Worm (Caenorhabditis elegans) whole organism, L4/young adult: ENCODE results near the gene unc-61.
"Not testable (repeated sequence)": the region's sequence is repeated elsewhere in the genome, so short reads cannot be mapped to it uniquely, and the experiment has no call there.

Source experiments
- W03F9.2 ChIP-seq: fragments of 150-350 bp; optimal IDR thresholded peaks from 2 replicates; lab custom pipeline; 2014; ENCODE audit warnings: missing biosample characterization, missing genetic modification characterization
- dao-5 ChIP-seq: sonication (generic microtip); optimal IDR thresholded peaks from 2 replicates; lab custom pipeline; 2016; ENCODE audit warnings: missing genotype, missing genetic modification characterization, moderate library complexity, missing compliant biosample characterization

DNA sequence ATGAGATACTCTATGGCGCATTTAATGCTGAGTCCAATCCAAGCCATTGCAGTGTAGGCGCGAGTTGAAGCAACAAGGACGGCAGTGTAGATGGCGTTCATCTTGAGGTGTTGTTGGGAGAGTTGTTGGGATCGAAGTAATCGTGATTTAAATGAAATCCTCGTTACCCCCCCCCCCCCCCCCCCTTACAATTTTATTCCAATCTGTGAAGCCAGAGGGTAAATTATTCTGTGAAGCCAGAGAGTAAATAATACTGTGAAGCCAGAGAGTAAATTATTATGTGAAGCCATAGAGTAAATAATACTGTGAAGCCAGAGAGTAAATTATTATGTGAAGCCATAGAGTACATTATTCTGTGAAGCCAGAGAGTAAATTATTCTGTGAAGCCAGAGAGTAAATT is 16.3 kb upstream of the unc-61 start, which contains the start of gene nspa-10:
- not testable (repeated sequence) for TF ChIP-seq dao-5, W03F9.2 (tag; lab: Kevin White, UChicago)
